Worm (Caenorhabditis elegans) whole organism, late embryonic: ENCODE results near the gene T01H3.3.

Experiments
- ceh-48 ChIP-seq: sonication (generic microtip); optimal IDR thresholded peaks from 2 replicates; lab custom pipeline; 2016; ENCODE audit warnings: missing genetic modification characterization, inconsistent platforms, missing compliant biosample characterization
- elt-2 ChIP-seq: sonication (generic microtip); optimal IDR thresholded peaks from 2 replicates; lab custom pipeline; 2016; ENCODE audit warnings: missing genetic modification reagents, missing genetic modification characterization, missing compliant biosample characterization
- hlh-6 ChIP-seq: sonication (generic microtip); optimal IDR thresholded peaks from 2 replicates; lab custom pipeline; 2016; ENCODE audit warnings: missing genotype, missing genetic modification characterization, missing compliant biosample characterization

- no peak for TF ChIP-seq hlh-6 (tag; lab: Kevin White, UChicago)
- TF ChIP-seq elt-2 (tag; lab: Kevin White, UChicago), result no peak
- TF ChIP-seq ceh-48 (tag; lab: Kevin White, UChicago), result no peak
These were observed 38.4 kb downstream of the T01H3.3 start, which contains the start of gene cex-2 for ce11 chrII:7835314-7835713.
